Worm (Caenorhabditis elegans): Measurements from ENCODE around the gene phy-2.

- TF ChIP-seq F13H6.1 (tag; optimal IDR thresholded peaks at IDR 0.05) (no peak), hlh-6 (tag; optimal IDR thresholded peaks at IDR 0.05) (no peak), C38D4.7 (GFP tag; optimal IDR thresholded peaks at IDR 0.05) (no peak), ama-1 (optimal IDR thresholded peaks at IDR 0.05) (no peak), nhr-11 (tag; optimal IDR thresholded peaks at IDR 0.05) (no peak)
Observed at ce11 chrIV:12167944-12168343, 47.8 kb downstream of the phy-2 start, which contains the start of gene F20B10.3.

All from whole organism, late embryonic.